Fruit fly (Drosophila melanogaster): ENCODE data around the gene CG1542.

- no peak for TF ChIP-seq psq (optimal IDR thresholded peaks at IDR 0.05)
- TF ChIP-seq ttk (optimal IDR thresholded peaks at IDR 0.05), result no peak
- no peak for TF ChIP-seq h (optimal IDR thresholded peaks at IDR 0.05)
- TF ChIP-seq Sin3A (optimal IDR thresholded peaks at IDR 0.05), result no peak
Observed at dm6 chr3R:31247281-31247995, 34.2 kb downstream of the CG1542 start.
